Worm (Caenorhabditis elegans): ENCODE measurements around the gene Y11D7A.5.
"Not testable (repeated sequence)": the region's sequence is repeated elsewhere in the genome, so short reads cannot be mapped to it uniquely, and the experiment has no call there.

ce11 chrIV:9293825-9294224 is 48.5 kb upstream of the Y11D7A.5 start, which contains the start of gene nhr-264:
- not testable (repeated sequence) for TF ChIP-seq dpl-1 (GFP tag; optimal IDR thresholded peaks at IDR 0.05); ama-1 (optimal IDR thresholded peaks at IDR 0.05); ama-1 (GFP tag; optimal IDR thresholded peaks at IDR 0.05); tbp1 (GFP tag; optimal IDR thresholded peaks at IDR 0.05); F37B4.10 (GFP tag; IDR thresholded peaks at IDR 0.05); snpc-4 (GFP tag; optimal IDR thresholded peaks at IDR 0.05); snpc-4 (tag; optimal IDR thresholded peaks at IDR 0.05); rpc-1 (optimal IDR thresholded peaks at IDR 0.05); rpc-1 (tag; optimal IDR thresholded peaks at IDR 0.05); unc-130 (GFP tag; optimal IDR thresholded peaks at IDR 0.05); let-607 (tag; optimal IDR thresholded peaks at IDR 0.05); attf-5 (GFP tag; optimal IDR thresholded peaks at IDR 0.05)

All from whole organism, young adult.